Fruit fly (Drosophila melanogaster): ENCODE data around the gene Rpp14b.
A peak's percentile ranks its signal among the peaks of the same experiment; 100 is the strongest.

Gene Rpp14b

dm6 chr3R:30032281-30032680 lies 23.5 kb upstream of the Rpp14b start:
- TF ChIP-seq Gug (GFP tag; IDR thresholded peaks at IDR 0.05) (no peak), CG32006 (GFP tag; optimal IDR thresholded peaks at IDR 0.05) (no peak), salr (GFP tag; optimal IDR thresholded peaks at IDR 0.05) (no peak), lz (GFP tag; optimal IDR thresholded peaks at IDR 0.05) (no peak), Ets96B (tag; optimal IDR thresholded peaks at IDR 0.05) (no peak), Sox15 (GFP tag; optimal IDR thresholded peaks at IDR 0.05) (no peak), dsx (GFP tag; optimal IDR thresholded peaks at IDR 0.05; ENCODE audit: poor library complexity, severe bottlenecking) (no peak), CG11902 (GFP tag; optimal IDR thresholded peaks at IDR 0.05) (no peak), dac (GFP tag; optimal IDR thresholded peaks at IDR 0.05) (no peak)

dm6 chr3R:30036609-30037008 lies 19.1 kb upstream of the Rpp14b start, which contains the start of gene ZIPIC:
ZIPIC (minus strand) TSS chr3R:30036870.
- TF ChIP-seq topi (GFP tag; optimal IDR thresholded peaks at IDR 0.05), result no peak
- TF ChIP-seq spab (GFP tag; optimal IDR thresholded peaks at IDR 0.05), result no peak
- no peak for TF ChIP-seq CG9139 (GFP tag; optimal IDR thresholded peaks at IDR 0.05)
- no peak for TF ChIP-seq fd85E (GFP tag; optimal IDR thresholded peaks at IDR 0.05)
- TF ChIP-seq Ets21C (GFP tag; optimal IDR thresholded peaks at IDR 0.05), result no peak
- TF ChIP-seq Sox14 (GFP tag; optimal IDR thresholded peaks at IDR 0.05), result no peak
- TF ChIP-seq dac (GFP tag; optimal IDR thresholded peaks at IDR 0.05), result no peak
- no peak for TF ChIP-seq Met (GFP tag; optimal IDR thresholded peaks at IDR 0.05)
- no peak for TF ChIP-seq Sox15 (GFP tag; optimal IDR thresholded peaks at IDR 0.05)

- TF ChIP-seq fd59A (GFP tag; optimal IDR thresholded peaks at IDR 0.05) (no peak), CG15336 (GFP tag; IDR thresholded peaks at IDR 0.05) (no peak), achi (GFP tag; optimal IDR thresholded peaks at IDR 0.05) (no peak), Ets96B (tag; optimal IDR thresholded peaks at IDR 0.05) (no peak), acj6 (GFP tag; optimal IDR thresholded peaks at IDR 0.05) (no peak), Sox14 (GFP tag; optimal IDR thresholded peaks at IDR 0.05) (no peak), CG6792 (GFP tag; optimal IDR thresholded peaks at IDR 0.05) (no peak), eg (GFP tag; IDR thresholded peaks at IDR 0.05) (no peak), Hr39 (GFP tag; optimal IDR thresholded peaks at IDR 0.05) (no peak), CG9139 (GFP tag; optimal IDR thresholded peaks at IDR 0.05) (no peak), fd85E (GFP tag; optimal IDR thresholded peaks at IDR 0.05) (no peak), CG8119 (GFP tag; IDR thresholded peaks at IDR 0.05) (no peak), esn (GFP tag; optimal IDR thresholded peaks at IDR 0.05) (no peak), CG16779 (tag; optimal IDR thresholded peaks at IDR 0.05) (no peak), lz (GFP tag; optimal IDR thresholded peaks at IDR 0.05) (no peak), CG11902 (GFP tag; optimal IDR thresholded peaks at IDR 0.05) (no peak), Hr4 (GFP tag; optimal IDR thresholded peaks at IDR 0.05) (no peak)
These were observed 18.1 kb upstream of the Rpp14b start, which contains the start of gene ocn for dm6 chr3R:30037630-30038029. ocn (minus strand) TSS chr3R:30037730.

dm6 chr3R:30038628-30039027 lies 17.1 kb upstream of the Rpp14b start, which contains the start of gene janB:
janB (minus strand) TSS chr3R:30038728.
- TF ChIP-seq CG8632 (GFP tag; optimal IDR thresholded peaks at IDR 0.05), result no peak
- TF ChIP-seq dac (GFP tag; optimal IDR thresholded peaks at IDR 0.05), result no peak
- no peak for TF ChIP-seq CG6163 (GFP tag; IDR thresholded peaks at IDR 0.05)
- no peak for TF ChIP-seq achi (GFP tag; optimal IDR thresholded peaks at IDR 0.05)
- TF ChIP-seq Eip75B (GFP tag; optimal IDR thresholded peaks at IDR 0.05), result no peak
- no peak for TF ChIP-seq vri (GFP tag; optimal IDR thresholded peaks at IDR 0.05)
- no peak for TF ChIP-seq Hr38 (GFP tag; optimal IDR thresholded peaks at IDR 0.05)
- TF ChIP-seq CG1621 (tag; optimal IDR thresholded peaks at IDR 0.05), result no peak
- no peak for TF ChIP-seq CG6808 (GFP tag; optimal IDR thresholded peaks at IDR 0.05)

dm6 chr3R:30039494-30039893 lies 16.3 kb upstream of the Rpp14b start, which contains the start of the genes janA, Sry-alpha and Sry-beta:
janA (minus strand) TSS chr3R:30039533.
Sry-alpha (plus strand) TSS chr3R:30039719.
Sry-beta (plus strand) TSS chr3R:30039719.
- peak; percentile 45 for TF ChIP-seq esn (GFP tag; optimal IDR thresholded peaks at IDR 0.05)
- no peak for TF ChIP-seq fd85E (GFP tag; optimal IDR thresholded peaks at IDR 0.05)
- peak; percentile 18 for TF ChIP-seq CG3032 (tag; optimal IDR thresholded peaks at IDR 0.05)
- TF ChIP-seq dsx (GFP tag; optimal IDR thresholded peaks at IDR 0.05; ENCODE audit: poor library complexity, severe bottlenecking), result peak; percentile 91

Measured in whole organism, prepupa.